Worm (Caenorhabditis elegans): ENCODE results near the gene F19G12.11.

DNA sequence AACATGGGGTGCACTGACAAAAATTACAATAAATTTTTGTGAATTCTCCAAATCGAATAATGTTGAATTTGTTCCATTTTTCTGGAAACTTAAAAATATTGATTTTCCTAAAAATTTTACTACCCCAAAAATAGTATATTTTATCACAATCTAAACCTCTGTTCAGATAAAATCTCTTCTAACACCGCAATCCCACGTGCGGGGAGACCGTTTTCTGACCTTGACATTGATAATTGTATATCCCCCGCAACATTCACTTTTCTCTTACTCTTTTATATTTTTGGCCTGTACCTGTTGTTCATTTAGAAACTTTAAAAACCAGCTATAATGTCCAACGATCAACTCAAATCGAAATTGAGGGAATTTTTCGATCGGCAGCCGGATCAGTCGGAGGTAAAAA lies 32.5 kb upstream of the F19G12.11 start, which contains the start of gene D1005.2:
- TF ChIP-seq unc-55 (GFP tag; optimal IDR thresholded peaks at IDR 0.05) (no peak), hlh-6 (tag; optimal IDR thresholded peaks at IDR 0.05) (no peak), npax-4 (tag; optimal IDR thresholded peaks at IDR 0.05) (no peak), sdc-2 (tag; optimal IDR thresholded peaks at IDR 0.05) (no peak), elt-2 (tag; optimal IDR thresholded peaks at IDR 0.05) (no peak), ceh-24 (tag; optimal IDR thresholded peaks at IDR 0.05) (no peak)
